Worm (Caenorhabditis elegans) whole organism, L1 larva: ENCODE measurements around the gene ost-1.

Source experiments
- F16B12.6 ChIP-seq: fragments of 150-350 bp; optimal IDR thresholded peaks from 2 replicates; lab custom pipeline; 2014; ENCODE audit warnings: missing biosample characterization, missing genetic modification characterization
- aha-1 ChIP-seq: fragments of 150-350 bp; optimal IDR thresholded peaks from 2 replicates; lab custom pipeline; 2014; ENCODE audit warnings: missing biosample characterization, missing genetic modification characterization
- alr-1 ChIP-seq: fragments of 200-800 bp; sonication (Bioruptor generic); optimal IDR thresholded peaks from 2 replicates; lab custom pipeline; 2018; ENCODE audit warnings: borderline replicate concordance, mild to moderate bottlenecking, missing genetic modification characterization, missing compliant biosample characterization
- aly-2 ChIP-seq: fragments of 150-350 bp; optimal IDR thresholded peaks from 2 replicates; lab custom pipeline; 2014; ENCODE audit warnings: missing biosample characterization, missing genetic modification characterization
- ama-1 ChIP-seq: fragments of 150-350 bp; optimal IDR thresholded peaks from 2 replicates; lab custom pipeline; 2014
- ceh-63 ChIP-seq: fragments of 200-800 bp; sonication (Bioruptor generic); optimal IDR thresholded peaks from 2 replicates; lab custom pipeline; 2018; ENCODE audit warnings: mild to moderate bottlenecking, missing genetic modification characterization, missing compliant biosample characterization
- ceh-8 ChIP-seq: fragments of 200-800 bp; sonication (Bioruptor generic); optimal IDR thresholded peaks from 2 replicates; lab custom pipeline; 2018; ENCODE audit warnings: mild to moderate bottlenecking, missing genetic modification characterization, moderate library complexity, missing compliant biosample characterization
- ceh-82 ChIP-seq, 3 experiments: fragments of 150-350 bp in 1 of 3; sonication (generic microtip) in 2 of 3; optimal IDR thresholded peaks; 2 replicates each; lab custom pipeline; 2014 to 2017; ENCODE audit warnings: missing biosample characterization in 3 of 3, missing genetic modification characterization in 3 of 3
- dsc-1 ChIP-seq: sonication (generic microtip); optimal IDR thresholded peaks from 2 replicates; lab custom pipeline; 2016; ENCODE audit warnings: mild to moderate bottlenecking, missing genetic modification characterization, missing compliant biosample characterization
- efl-1 ChIP-seq, 4 experiments: fragments of 150-350 bp; optimal IDR thresholded peaks in 3 of 4; peaks in 1 of 4; 1 replicate in 1 of 4; 2 replicates in 3 of 4; lab custom pipeline; 2014; ENCODE audit warnings: missing biosample characterization in 2 of 4, missing genetic modification characterization in 2 of 4, missing genetic modification reagents in 2 of 4
- egl-13 ChIP-seq: sonication (generic microtip); optimal IDR thresholded peaks from 2 replicates; lab custom pipeline; 2016; ENCODE audit warnings: missing genotype, missing genetic modification reagents, missing genetic modification characterization, missing compliant biosample characterization
- ets-5 ChIP-seq: fragments of 200-800 bp; sonication (Bioruptor generic); IDR thresholded peaks from 2 replicates; pipeline ENCODE4 v1.3.6; 2022; ENCODE audit warnings: missing genetic modification characterization, missing compliant biosample characterization
- fkh-10 ChIP-seq: sonication (generic microtip); optimal IDR thresholded peaks from 2 replicates; lab custom pipeline; 2017; ENCODE audit warnings: missing biosample characterization, missing genetic modification reagents, missing genetic modification characterization
- fkh-4 ChIP-seq: sonication (generic microtip); optimal IDR thresholded peaks from 2 replicates; lab custom pipeline; 2016; ENCODE audit warnings: missing compliant biosample characterization, missing genetic modification characterization, borderline replicate concordance
- grh-1 ChIP-seq: fragments of 200-800 bp; sonication (Bioruptor generic); IDR thresholded peaks from 2 replicates; pipeline ENCODE4 v1.3.6; 2022; ENCODE audit warnings: missing genetic modification reagents, missing genetic modification characterization, missing compliant biosample characterization
- hlh-17 ChIP-seq: fragments of 200-800 bp; sonication (Bioruptor generic); optimal IDR thresholded peaks from 2 replicates; lab custom pipeline; 2018; ENCODE audit warnings: missing genetic modification characterization, mild to moderate bottlenecking, missing compliant biosample characterization, moderate library complexity, borderline replicate concordance
- hpl-2 ChIP-seq: fragments of 150-350 bp; optimal IDR thresholded peaks from 2 replicates; lab custom pipeline; 2014; ENCODE audit warnings: missing biosample characterization, missing genetic modification reagents, missing genetic modification characterization
- irx-1 ChIP-seq: sonication (generic microtip); optimal IDR thresholded peaks from 2 replicates; lab custom pipeline; 2016; ENCODE audit warnings: missing genetic modification characterization, missing compliant biosample characterization
- isw-1 ChIP-seq: fragments of 200-800 bp; sonication (Bioruptor generic); IDR thresholded peaks from 2 replicates; pipeline ENCODE4 v1.3.6; 2022; ENCODE audit warnings: missing genetic modification characterization, missing compliant biosample characterization
- jun-1 ChIP-seq: fragments of 150-350 bp; optimal IDR thresholded peaks from 2 replicates; lab custom pipeline; 2014; ENCODE audit warnings: missing biosample characterization, missing genetic modification reagents, missing genetic modification characterization
- lin-14 ChIP-seq: fragments of 200-800 bp; sonication (Bioruptor generic); optimal IDR thresholded peaks from 2 replicates; lab custom pipeline; 2018; ENCODE audit warnings: mild to moderate bottlenecking, missing genetic modification characterization, moderate library complexity, missing compliant biosample characterization
- lin-35 ChIP-seq, 2 experiments: fragments of 150-350 bp; optimal IDR thresholded peaks; 2 replicates each; lab custom pipeline; 2014; ENCODE audit warnings: missing biosample characterization in 2 of 2, missing genetic modification characterization in 2 of 2, missing genetic modification reagents in 2 of 2
- lir-3 ChIP-seq: sonication (generic microtip); optimal IDR thresholded peaks from 2 replicates; lab custom pipeline; 2016; ENCODE audit warnings: mild to moderate bottlenecking, missing genetic modification characterization, moderate library complexity, missing compliant biosample characterization; ENCODE audit not compliant: poor library complexity
- mdl-1 ChIP-seq, 2 experiments: fragments of 150-350 bp; optimal IDR thresholded peaks; 2 replicates each; lab custom pipeline; 2014 to 2017; ENCODE audit warnings: missing biosample characterization in 2 of 2, missing genetic modification characterization in 2 of 2, inconsistent platforms in 1 of 2
- mef-2 ChIP-seq: fragments of 150-350 bp; optimal IDR thresholded peaks from 2 replicates; lab custom pipeline; 2014; ENCODE audit warnings: missing biosample characterization, missing genetic modification characterization
- mep-1 ChIP-seq: fragments of 150-350 bp; optimal IDR thresholded peaks from 2 replicates; lab custom pipeline; 2014; ENCODE audit warnings: missing biosample characterization, missing genetic modification characterization
- nhr-12 ChIP-seq: sonication (generic microtip); optimal IDR thresholded peaks from 2 replicates; lab custom pipeline; 2017; ENCODE audit warnings: missing biosample characterization, missing genetic modification characterization
- nhr-19 ChIP-seq: fragments of 200-800 bp; sonication (Bioruptor generic); conservative IDR thresholded peaks from 2 replicates; pipeline ENCODE4 v1.3.6; 2022; ENCODE audit warnings: missing genetic modification characterization, missing compliant biosample characterization
- nhr-20 ChIP-seq: sonication (generic microtip); optimal IDR thresholded peaks from 2 replicates; lab custom pipeline; 2016; ENCODE audit warnings: mild to moderate bottlenecking, missing genetic modification characterization, missing compliant biosample characterization
- nhr-237 ChIP-seq: fragments of 150-350 bp; optimal IDR thresholded peaks from 2 replicates; lab custom pipeline; 2014; ENCODE audit warnings: missing biosample characterization, missing genetic modification characterization
- nhr-28 ChIP-seq: fragments of 150-350 bp; optimal IDR thresholded peaks from 2 replicates; lab custom pipeline; 2014; ENCODE audit warnings: missing biosample characterization, missing genetic modification characterization
- nhr-71 ChIP-seq: sonication (generic microtip); optimal IDR thresholded peaks from 2 replicates; lab custom pipeline; 2016; ENCODE audit warnings: mild to moderate bottlenecking, missing genetic modification characterization, moderate library complexity, missing compliant biosample characterization
- nhr-76 ChIP-seq: sonication (generic microtip); optimal IDR thresholded peaks from 2 replicates; lab custom pipeline; 2017; ENCODE audit warnings: missing biosample characterization, missing genetic modification characterization
- nhr-77 ChIP-seq: fragments of 150-350 bp; optimal IDR thresholded peaks from 2 replicates; lab custom pipeline; 2014; ENCODE audit warnings: missing biosample characterization, missing genetic modification characterization
- nhr-84 ChIP-seq: sonication (generic microtip); optimal IDR thresholded peaks from 2 replicates; lab custom pipeline; 2017; ENCODE audit warnings: missing biosample characterization, missing genetic modification characterization
- nhr-85 ChIP-seq: sonication (generic microtip); peaks from one replicate; lab custom pipeline; 2016; ENCODE audit warnings: missing genetic modification characterization, inconsistent platforms, missing compliant biosample characterization
- nhr-90 ChIP-seq: sonication (generic microtip); optimal IDR thresholded peaks from 2 replicates; lab custom pipeline; 2016; ENCODE audit warnings: mild to moderate bottlenecking, missing genetic modification characterization, missing compliant biosample characterization; ENCODE audit not compliant: poor library complexity
- pag-3 ChIP-seq: sonication (generic microtip); optimal IDR thresholded peaks from 2 replicates; lab custom pipeline; 2017; ENCODE audit warnings: missing genetic modification characterization, mild to moderate bottlenecking, missing compliant biosample characterization, antibody characterized with exemption, borderline replicate concordance; ENCODE audit not compliant: insufficient read depth
- pax-3 ChIP-seq: fragments of 200-800 bp; sonication (Bioruptor generic); optimal IDR thresholded peaks from 2 replicates; lab custom pipeline; 2018; ENCODE audit warnings: mild to moderate bottlenecking, missing genetic modification characterization, moderate library complexity, missing compliant biosample characterization
- pqm-1 ChIP-seq: sonication (generic microtip); optimal IDR thresholded peaks from 3 replicates; lab custom pipeline; 2017; ENCODE audit warnings: missing biosample characterization, missing genetic modification characterization
- rnt-1 ChIP-seq: sonication (generic microtip); optimal IDR thresholded peaks from 2 replicates; lab custom pipeline; 2016; ENCODE audit warnings: mild to moderate bottlenecking, missing genetic modification characterization, moderate library complexity, missing compliant biosample characterization
- snpc-4 ChIP-seq: fragments of 150-350 bp; optimal IDR thresholded peaks from 2 replicates; lab custom pipeline; 2014; ENCODE audit warnings: missing biosample characterization, missing genetic modification characterization
- snu-23 ChIP-seq: sonication (generic microtip); optimal IDR thresholded peaks from 2 replicates; lab custom pipeline; 2016; ENCODE audit warnings: missing genetic modification characterization, missing compliant biosample characterization
- sox-4 ChIP-seq: sonication (generic microtip); optimal IDR thresholded peaks from 2 replicates; lab custom pipeline; 2016; ENCODE audit warnings: missing genetic modification characterization, missing compliant biosample characterization
- sptf-1 ChIP-seq: fragments of 150-350 bp; optimal IDR thresholded peaks from 2 replicates; lab custom pipeline; 2014; ENCODE audit warnings: missing biosample characterization, missing genetic modification characterization
- sup-37 ChIP-seq: fragments of 200-800 bp; sonication (Bioruptor generic); optimal IDR thresholded peaks from 2 replicates; lab custom pipeline; 2018; ENCODE audit warnings: mild to moderate bottlenecking, missing genetic modification characterization, missing compliant biosample characterization
- tbx-2 ChIP-seq: sonication (generic microtip); optimal IDR thresholded peaks from 2 replicates; lab custom pipeline; 2016; ENCODE audit warnings: missing genetic modification characterization, missing compliant biosample characterization
- tlp-1 ChIP-seq: fragments of 150-350 bp; optimal IDR thresholded peaks from 2 replicates; lab custom pipeline; 2014; ENCODE audit warnings: missing biosample characterization, missing genetic modification characterization
- unc-130 ChIP-seq: fragments of 150-350 bp; optimal IDR thresholded peaks from 2 replicates; lab custom pipeline; 2017; ENCODE audit warnings: missing biosample characterization, missing genetic modification characterization, inconsistent platforms
- vab-15 ChIP-seq: sonication (generic microtip); optimal IDR thresholded peaks from 2 replicates; lab custom pipeline; 2017; ENCODE audit warnings: missing genotype, mild to moderate bottlenecking, missing genetic modification characterization, missing compliant biosample characterization
- xbp-1 ChIP-seq: sonication (generic microtip); optimal IDR thresholded peaks from 2 replicates; lab custom pipeline; 2016; ENCODE audit warnings: missing genetic modification characterization, missing compliant biosample characterization

Gene ost-1

ce11 chrIV:1105999-1106398, 1.2 kb upstream of the ost-1 start:
- TF ChIP-seq nhr-71 (tag; lab: Kevin White, UChicago) (peak; percentile 29), nhr-77 (tag; lab: Kevin White, UChicago) (no peak), aly-2 (tag; lab: Kevin White, UChicago) (no peak), ceh-82 (tag; optimal IDR thresholded peaks at IDR 0.05; lab: Kevin White, UChicago) (no peak), mef-2 (tag; lab: Kevin White, UChicago) (no peak), lin-14 (peak; percentile 29), xbp-1 (tag; lab: Kevin White, UChicago) (no peak), mep-1 (tag; lab: Kevin White, UChicago) (no peak), hlh-17 (GFP tag; lab: Kevin White, UChicago) (no peak), snu-23 (GFP tag; lab: Kevin White, UChicago) (no peak), tlp-1 (no peak), grh-1 (GFP tag; lab: Robert Waterston, UW) (no peak), rnt-1 (tag; lab: Kevin White, UChicago) (peak; percentile 28), jun-1 (tag; lab: Kevin White, UChicago) (no peak), isw-1 (GFP tag; lab: Robert Waterston, UW) (no peak), nhr-90 (tag; lab: Kevin White, UChicago) (no peak), efl-1 (optimal IDR thresholded peaks at IDR 0.05; lab: Kevin White, UChicago) (no peak), efl-1 (GFP tag; optimal IDR thresholded peaks at IDR 0.05 in 1 of 2; lab: Kevin White, UChicago) (no peak), egl-13 (tag; lab: Kevin White, UChicago) (no peak), F16B12.6 (no peak), mdl-1 (tag; optimal IDR thresholded peaks at IDR 0.05; lab: Kevin White, UChicago) (no peak), nhr-76 (tag; lab: Kevin White, UChicago) (no peak), pag-3 (tag; lab: Kevin White, UChicago) (peak; percentile 31), nhr-19 (GFP tag; lab: Robert Waterston, UW) (no peak), unc-130 (tag; lab: Kevin White, UChicago) (no peak), fkh-4 (tag; lab: Kevin White, UChicago) (no peak), sup-37 (GFP tag; lab: Kevin White, UChicago) (no peak)

ce11 chrIV:1108030-1108429, 834 bp downstream of the ost-1 start:
- TF ChIP-seq jun-1 (tag; lab: Kevin White, UChicago) = no peak
- no peak for TF ChIP-seq ama-1
- peak; percentile 88 for TF ChIP-seq nhr-71 (tag; lab: Kevin White, UChicago)
- TF ChIP-seq ets-5 = no peak
- TF ChIP-seq ceh-82 (tag; optimal IDR thresholded peaks at IDR 0.05; lab: Kevin White, UChicago) = no peak
- TF ChIP-seq nhr-28 = no peak
- TF ChIP-seq nhr-85 = no peak
- no peak for TF ChIP-seq snpc-4 (tag; lab: Kevin White, UChicago)
- TF ChIP-seq lin-35 (GFP tag; optimal IDR thresholded peaks at IDR 0.05; lab: Kevin White, UChicago) = no peak
- TF ChIP-seq alr-1 (tag; lab: Kevin White, UChicago) = no peak
- no peak for TF ChIP-seq pax-3 (tag; lab: Kevin White, UChicago)
- no peak for TF ChIP-seq ceh-63 (GFP tag; lab: Kevin White, UChicago)
- no peak for TF ChIP-seq pqm-1 (tag; lab: Kevin White, UChicago)
- no peak for TF ChIP-seq ceh-8
- no peak for TF ChIP-seq nhr-84
- TF ChIP-seq lir-3 (tag; lab: Kevin White, UChicago) = no peak
- peak; percentile 50 for TF ChIP-seq nhr-20 (tag; lab: Kevin White, UChicago)
- no peak for TF ChIP-seq tlp-1
- TF ChIP-seq sox-4 (tag; lab: Kevin White, UChicago) = no peak
- no peak for TF ChIP-seq nhr-237
- no peak for TF ChIP-seq nhr-12 (tag; lab: Kevin White, UChicago)
- TF ChIP-seq vab-15 (tag; lab: Kevin White, UChicago) = no peak
- TF ChIP-seq hpl-2 (GFP tag; lab: Kevin White, UChicago) = no peak
- peak; percentile 53 for TF ChIP-seq pag-3 (tag; lab: Kevin White, UChicago)
- TF ChIP-seq tbx-2 (tag; lab: Kevin White, UChicago) = peak; percentile 32
- TF ChIP-seq sptf-1 = no peak
- TF ChIP-seq fkh-10 (GFP tag; lab: Kevin White, UChicago) = no peak
- TF ChIP-seq snu-23 (GFP tag; lab: Kevin White, UChicago) = peak; percentile 72
- TF ChIP-seq nhr-90 (tag; lab: Kevin White, UChicago) = no peak
- no peak for TF ChIP-seq aha-1 (tag; lab: Kevin White, UChicago)
- peak; percentile 70 for TF ChIP-seq dsc-1 (tag; lab: Kevin White, UChicago)
- TF ChIP-seq irx-1 (tag; lab: Kevin White, UChicago) = no peak
